Worm (Caenorhabditis elegans) whole organism, L2 larva: Measurements from ENCODE around the gene F41H10.5.

ENCODE experiments used
- C34F6.9 ChIP-seq: fragments of 150-350 bp; optimal IDR thresholded peaks from 2 replicates; lab custom pipeline; 2014; ENCODE audit warnings: missing biosample characterization, missing genetic modification characterization
- F13H6.1 ChIP-seq: sonication (generic microtip); optimal IDR thresholded peaks from 2 replicates; lab custom pipeline; 2016; ENCODE audit warnings: missing genetic modification characterization, missing compliant biosample characterization
- R02D3.7 ChIP-seq: fragments of 150-350 bp; optimal IDR thresholded peaks from 2 replicates; lab custom pipeline; 2014; ENCODE audit warnings: missing biosample characterization, missing genetic modification characterization
- alr-1 ChIP-seq: fragments of 150-350 bp; optimal IDR thresholded peaks from 2 replicates; lab custom pipeline; 2014; ENCODE audit warnings: missing biosample characterization, missing genetic modification characterization
- ama-1 ChIP-seq: fragments of 150-350 bp; optimal IDR thresholded peaks from 2 replicates; lab custom pipeline; 2018; ENCODE audit warnings: inconsistent platforms
- ceh-16 ChIP-seq: fragments of 150-350 bp; optimal IDR thresholded peaks from 2 replicates; lab custom pipeline; 2014; ENCODE audit warnings: missing biosample characterization, missing genetic modification characterization
- ceh-82 ChIP-seq: fragments of 150-350 bp; optimal IDR thresholded peaks from 2 replicates; lab custom pipeline; 2014; ENCODE audit warnings: missing biosample characterization, missing genetic modification characterization
- crh-2 ChIP-seq: sonication (generic microtip); optimal IDR thresholded peaks from 2 replicates; lab custom pipeline; 2017; ENCODE audit warnings: missing biosample characterization, missing genetic modification characterization
- dmd-4 ChIP-seq: sonication (generic microtip); optimal IDR thresholded peaks from 2 replicates; lab custom pipeline; 2017; ENCODE audit warnings: missing biosample characterization, missing genetic modification characterization
- egl-27 ChIP-seq: sonication (generic microtip); optimal IDR thresholded peaks from 3 replicates; lab custom pipeline; 2017; ENCODE audit warnings: missing biosample characterization, missing genetic modification reagents, missing genetic modification characterization
- fos-1 ChIP-seq: fragments of 150-350 bp; optimal IDR thresholded peaks from 2 replicates; lab custom pipeline; 2014; ENCODE audit warnings: missing biosample characterization, missing genetic modification characterization
- gmeb-1 ChIP-seq: fragments of 150-350 bp; optimal IDR thresholded peaks from 2 replicates; lab custom pipeline; 2014; ENCODE audit warnings: missing biosample characterization, missing genetic modification characterization
- lin-11 ChIP-seq: fragments of 150-350 bp; sonication (generic microtip); optimal IDR thresholded peaks from 2 replicates; lab custom pipeline; 2014; ENCODE audit warnings: missing biosample characterization, missing genetic modification characterization, inconsistent platforms, mixed read lengths
- lin-39 ChIP-seq: fragments of 150-350 bp; optimal IDR thresholded peaks from 2 replicates; lab custom pipeline; 2014; ENCODE audit warnings: missing biosample characterization, missing genetic modification reagents, missing genetic modification characterization
- lsy-2 ChIP-seq, 2 experiments: fragments of 150-350 bp in 1 of 2; sonication (generic microtip) in 1 of 2; optimal IDR thresholded peaks; 2 replicates each; lab custom pipeline; 2014 to 2017; ENCODE audit warnings: missing biosample characterization in 2 of 2, missing genetic modification characterization in 2 of 2
- mbf-1 ChIP-seq: sonication (generic microtip); optimal IDR thresholded peaks from 2 replicates; lab custom pipeline; 2017; ENCODE audit warnings: missing biosample characterization, missing genetic modification characterization
- nhr-10 ChIP-seq: sonication (generic microtip); optimal IDR thresholded peaks from 2 replicates; lab custom pipeline; 2017; ENCODE audit warnings: missing biosample characterization, missing genetic modification characterization
- nhr-12 ChIP-seq: fragments of 150-350 bp; optimal IDR thresholded peaks from 2 replicates; lab custom pipeline; 2014; ENCODE audit warnings: missing biosample characterization, missing genetic modification characterization
- nhr-129 ChIP-seq: fragments of 150-350 bp; optimal IDR thresholded peaks from 2 replicates; lab custom pipeline; 2014; ENCODE audit warnings: missing biosample characterization, missing genetic modification characterization
- nhr-21 ChIP-seq: fragments of 150-350 bp; optimal IDR thresholded peaks from 2 replicates; lab custom pipeline; 2014; ENCODE audit warnings: missing biosample characterization, missing genetic modification characterization
- nhr-23 ChIP-seq: fragments of 150-350 bp; optimal IDR thresholded peaks from 2 replicates; lab custom pipeline; 2014; ENCODE audit warnings: missing biosample characterization, missing genetic modification reagents, missing genetic modification characterization
- nhr-237 ChIP-seq: fragments of 150-350 bp; optimal IDR thresholded peaks from 2 replicates; lab custom pipeline; 2014; ENCODE audit warnings: missing biosample characterization, missing genetic modification characterization
- nhr-25 ChIP-seq: fragments of 150-350 bp; sonication (generic microtip); optimal IDR thresholded peaks from 3 replicates; lab custom pipeline; 2014; ENCODE audit warnings: missing biosample characterization, missing genetic modification characterization
- nhr-77 ChIP-seq: fragments of 150-350 bp; optimal IDR thresholded peaks from 2 replicates; lab custom pipeline; 2014; ENCODE audit warnings: missing biosample characterization, missing genetic modification characterization
- sem-4 ChIP-seq: fragments of 150-350 bp; optimal IDR thresholded peaks from 2 replicates; lab custom pipeline; 2014; ENCODE audit warnings: missing biosample characterization, missing genetic modification reagents, missing genetic modification characterization
- skn-1 ChIP-seq: sonication (generic microtip); optimal IDR thresholded peaks from 2 replicates; lab custom pipeline; 2017; ENCODE audit warnings: missing biosample characterization, missing genetic modification characterization
- sma-3 ChIP-seq: sonication (generic microtip); optimal IDR thresholded peaks from 2 replicates; lab custom pipeline; 2016; ENCODE audit warnings: missing genetic modification reagents, missing genetic modification characterization, missing compliant biosample characterization
- snpc-4 ChIP-seq: fragments of 150-350 bp; optimal IDR thresholded peaks from 2 replicates; lab custom pipeline; 2014; ENCODE audit warnings: missing biosample characterization, missing genetic modification characterization
- unc-55 ChIP-seq: fragments of 150-350 bp; sonication (generic microtip); optimal IDR thresholded peaks from 3 replicates; lab custom pipeline; 2014; ENCODE audit warnings: missing biosample characterization, missing genetic modification reagents, missing genetic modification characterization
- unc-62 ChIP-seq: fragments of 150-350 bp; optimal IDR thresholded peaks from 2 replicates; lab custom pipeline; 2014; ENCODE audit warnings: missing biosample characterization, missing genetic modification reagents, missing genetic modification characterization
- ztf-1 ChIP-seq: fragments of 200-800 bp; sonication (Bioruptor generic); conservative IDR thresholded peaks from 2 replicates; pipeline ENCODE4 v1.3.6; 2022; ENCODE audit warnings: missing genetic modification characterization, missing compliant biosample characterization
- ztf-11 ChIP-seq: sonication (generic microtip); optimal IDR thresholded peaks from 2 replicates; lab custom pipeline; 2017; ENCODE audit warnings: missing biosample characterization, missing genetic modification characterization
- ztf-4 ChIP-seq: fragments of 150-350 bp; optimal IDR thresholded peaks from 2 replicates; lab custom pipeline; 2014; ENCODE audit warnings: missing biosample characterization, missing genetic modification characterization

Gene F41H10.5

DNA sequence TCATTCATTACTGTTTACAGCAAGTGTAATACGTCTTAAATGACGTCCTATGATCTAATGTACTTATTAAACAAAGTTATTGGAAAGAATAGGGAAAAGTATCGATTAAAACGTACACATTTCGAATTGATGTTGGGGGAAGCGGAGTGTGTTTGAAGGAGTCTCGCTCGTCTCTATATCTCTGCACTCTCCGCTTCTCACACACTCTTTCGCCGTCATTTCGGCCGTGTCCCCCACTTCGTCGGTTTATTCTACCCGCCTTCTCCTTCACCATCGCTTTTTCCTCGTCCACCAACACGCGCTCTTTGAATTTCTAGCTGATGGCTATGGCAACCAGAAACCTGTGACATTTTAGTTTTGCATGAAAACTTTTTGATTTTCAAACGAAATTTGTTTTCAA is 8.2 kb downstream of the F41H10.5 start (continued):
- TF ChIP-seq mbf-1 (no peak), sma-3 (GFP tag; lab: Kevin White, UChicago) (no peak), alr-1 (tag; lab: Kevin White, UChicago) (no peak), C34F6.9 (tag; lab: Kevin White, UChicago) (peak; percentile 63), R02D3.7 (no peak), nhr-25 (tag; lab: Kevin White, UChicago) (peak; percentile 20), gmeb-1 (tag; lab: Kevin White, UChicago) (no peak), unc-62 (GFP tag; lab: Kevin White, UChicago) (no peak), nhr-12 (no peak), ceh-82 (tag; lab: Kevin White, UChicago) (no peak), snpc-4 (tag; lab: Kevin White, UChicago) (peak; percentile 37), lin-11 (tag; lab: Kevin White, UChicago) (no peak), lin-39 (tag; lab: Kevin White, UChicago) (no peak), sem-4 (tag; lab: Kevin White, UChicago) (no peak), F13H6.1 (tag; lab: Kevin White, UChicago) (peak; percentile 29)

DNA sequence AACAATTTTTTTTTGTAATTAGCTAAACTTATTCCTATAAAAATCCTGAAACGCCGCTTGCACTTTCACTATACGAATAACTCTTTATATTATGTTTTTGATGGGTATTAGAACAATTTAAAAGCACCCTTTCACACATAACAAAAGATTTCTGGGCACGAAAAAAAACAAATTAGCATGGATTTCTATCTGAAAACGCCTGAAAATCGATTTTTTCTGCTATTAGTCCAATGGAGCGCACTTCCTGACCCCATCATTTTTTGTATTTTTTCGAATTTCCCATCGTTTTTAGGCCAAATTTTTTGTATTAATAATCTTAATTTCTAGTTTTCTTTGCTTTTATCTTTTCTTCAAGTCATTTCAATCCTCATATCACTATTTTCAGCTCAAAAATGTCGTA is 8.7 kb downstream of the F41H10.5 start, which contains the start of gene F41H10.3:
F41H10.3 (plus strand) TSS at position 388 of the 400 bp plus-strand sequence.
- TF ChIP-seq ztf-1 (GFP tag; lab: Robert Waterston, UW) (no peak), ceh-82 (tag; lab: Kevin White, UChicago) (no peak), ztf-4 (tag; lab: Kevin White, UChicago) (no peak), snpc-4 (tag; lab: Kevin White, UChicago) (no peak), egl-27 (tag; lab: Kevin White, UChicago) (no peak), nhr-237 (no peak), C34F6.9 (tag; lab: Kevin White, UChicago) (peak; percentile 2)

DNA sequence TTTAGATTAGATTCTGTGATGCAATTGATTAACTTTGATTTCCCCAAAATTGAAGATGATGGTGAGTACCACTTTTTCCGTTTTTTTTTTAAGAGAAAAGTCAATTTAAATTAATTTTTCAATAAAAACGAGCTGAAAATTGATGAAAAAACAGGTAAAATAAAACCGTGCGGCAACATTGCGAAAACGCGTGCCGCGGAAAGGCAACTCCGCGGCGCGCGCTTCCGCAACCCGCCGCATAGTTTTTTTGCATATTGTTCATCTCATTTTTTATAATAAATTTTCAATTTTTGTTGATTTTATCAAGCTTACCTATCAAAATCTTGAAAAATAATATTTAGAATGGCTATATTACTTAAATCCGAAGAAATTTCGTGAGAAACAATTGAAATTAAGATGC is 10.2 kb downstream of the F41H10.5 start:
- TF ChIP-seq unc-55 (GFP tag; lab: Kevin White, UChicago), result peak; percentile 53
- no peak for TF ChIP-seq ama-1 (lab: Kevin White, UChicago)
- TF ChIP-seq lsy-2 (tag; optimal IDR thresholded peaks at IDR 0.05; lab: Kevin White, UChicago), result peak in 1 of 2 experiments; percentile 26
- TF ChIP-seq ceh-16 (tag; lab: Kevin White, UChicago), result no peak

DNA sequence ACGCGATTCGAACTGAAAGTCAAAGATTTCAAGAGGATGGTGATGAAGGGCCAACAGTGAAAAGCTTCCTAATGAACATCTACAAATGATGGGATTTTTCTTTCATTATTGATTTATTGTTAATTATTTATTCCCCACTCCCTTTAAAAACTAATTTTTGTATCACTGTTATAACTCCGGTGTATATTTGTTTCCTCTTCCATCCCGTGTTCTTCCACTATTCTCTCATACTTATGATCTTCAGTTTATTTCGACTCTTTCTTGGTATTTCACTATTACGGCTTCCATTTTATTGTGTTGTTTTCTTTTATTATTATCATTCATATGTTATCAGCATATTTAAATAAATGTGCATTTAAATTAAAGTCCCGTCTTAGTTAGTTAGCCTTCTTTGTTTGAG is 13.6 kb downstream of the F41H10.5 start:
- TF ChIP-seq ceh-16 (tag; lab: Kevin White, UChicago) (no peak), fos-1 (peak; percentile 2)

DNA sequence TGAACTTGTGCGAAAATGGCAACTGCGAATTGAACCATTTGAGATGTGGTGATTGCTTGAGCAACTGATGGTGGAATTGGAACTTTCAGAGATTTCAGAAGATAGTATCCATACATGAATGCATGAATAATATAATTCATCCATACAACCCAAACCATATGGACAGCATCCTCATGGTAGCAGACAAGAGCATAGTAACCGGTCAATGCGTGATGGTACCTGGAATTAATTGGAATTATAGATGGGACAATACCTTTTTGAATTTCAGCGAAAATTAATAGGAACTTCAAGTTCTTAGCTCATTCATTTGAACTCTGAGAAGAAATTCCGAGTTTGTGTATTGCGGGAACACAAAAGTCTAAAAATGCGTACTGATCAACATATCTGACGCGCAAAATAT is 14.2 kb downstream of the F41H10.5 start:
- TF ChIP-seq nhr-129 (tag; lab: Kevin White, UChicago) (no peak), lin-39 (tag; lab: Kevin White, UChicago) (no peak), nhr-25 (tag; lab: Kevin White, UChicago) (no peak), dmd-4 (no peak), skn-1 (tag; lab: Kevin White, UChicago) (no peak), ztf-11 (tag; lab: Kevin White, UChicago) (no peak), nhr-77 (no peak), nhr-23 (tag; lab: Kevin White, UChicago) (no peak), ztf-4 (tag; lab: Kevin White, UChicago) (no peak), unc-55 (GFP tag; lab: Kevin White, UChicago) (no peak), nhr-10 (tag; lab: Kevin White, UChicago) (no peak), ceh-16 (tag; lab: Kevin White, UChicago) (no peak), lin-11 (tag; lab: Kevin White, UChicago) (no peak), nhr-21 (tag; lab: Kevin White, UChicago) (no peak), snpc-4 (tag; lab: Kevin White, UChicago) (no peak), crh-2 (tag; lab: Kevin White, UChicago) (no peak), ceh-82 (tag; lab: Kevin White, UChicago) (no peak)

DNA sequence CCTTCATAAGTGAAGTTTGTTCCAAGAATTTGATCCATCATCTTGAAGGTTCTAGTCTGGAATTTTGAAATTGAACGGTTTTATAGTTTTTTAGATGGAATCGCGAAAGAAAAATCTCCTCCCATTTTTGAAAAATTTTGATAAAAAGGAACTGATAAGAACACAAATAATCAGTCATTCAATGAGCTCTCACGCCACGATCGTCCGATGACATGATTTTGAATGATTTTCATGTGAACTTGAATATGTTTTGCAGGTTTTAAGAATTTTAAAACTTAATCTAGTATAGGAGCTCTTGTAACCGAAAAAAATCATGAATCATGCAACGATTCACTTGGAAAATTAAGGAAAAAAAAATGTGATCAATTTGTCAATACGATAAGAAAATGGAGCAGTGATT is 16.4 kb downstream of the F41H10.5 start, which contains the start of gene elo-5:
elo-5 (minus strand) TSS at position 56 of the 400 bp plus-strand sequence.
- no peak for TF ChIP-seq nhr-129 (tag; lab: Kevin White, UChicago)
- peak; percentile 76 for TF ChIP-seq fos-1
- TF ChIP-seq nhr-23 (tag; lab: Kevin White, UChicago), result no peak
